Fruit fly (Drosophila melanogaster): ENCODE measurements around the gene CG15747.

CG15747 gene

dm6 chrX:13383770-13384169, 45.7 kb downstream of the CG15747 start (continued):
- TF ChIP-seq CG32772 (GFP tag; IDR thresholded peaks at IDR 0.05) (peak; percentile 38; the same call in 1 of the 2 replicates), Usf (GFP tag; optimal IDR thresholded peaks at IDR 0.05) (no peak), CG7928 (GFP tag; optimal IDR thresholded peaks at IDR 0.05) (peak; percentile 8), slbo (GFP tag; IDR thresholded peaks at IDR 0.05) (peak; percentile 81), CG17359 (tag; optimal IDR thresholded peaks at IDR 0.05) (no peak), CG31441 (GFP tag; IDR thresholded peaks at IDR 0.05) (no peak), Atf6 (GFP tag; IDR thresholded peaks at IDR 0.05) (peak; percentile 62), MTF-1 (GFP tag; optimal IDR thresholded peaks at IDR 0.05; ENCODE audit: borderline replicate concordance) (peak; percentile 44), exex (tag; optimal IDR thresholded peaks at IDR 0.05) (peak; percentile 20), Side (GFP tag; optimal IDR thresholded peaks at IDR 0.05) (peak; percentile 57), CG11093 (GFP tag; IDR thresholded peaks at IDR 0.05) (no peak), tin (GFP tag; optimal IDR thresholded peaks at IDR 0.05) (peak; percentile 46), odd (GFP tag; optimal IDR thresholded peaks at IDR 0.05) (peak; percentile 11), CG3281 (GFP tag; optimal IDR thresholded peaks at IDR 0.05) (peak; percentile 41), CG4730 (GFP tag; IDR thresholded peaks at IDR 0.05) (peak; percentile 40; the same call in 1 of the 2 replicates), Taf1 (GFP tag; IDR thresholded peaks at IDR 0.05) (peak; percentile 43; the same call in 1 of the 2 replicates), Tbp (GFP tag; optimal IDR thresholded peaks at IDR 0.05) (no peak), CG18619 (GFP tag; optimal IDR thresholded peaks at IDR 0.05) (peak; percentile 12), CG3065 (GFP tag; optimal IDR thresholded peaks at IDR 0.05) (peak; percentile 31), CG10267 (tag; optimal IDR thresholded peaks at IDR 0.05) (peak; percentile 19), CG17829 (tag; optimal IDR thresholded peaks at IDR 0.05) (peak; percentile 17), CG15011 (GFP tag; optimal IDR thresholded peaks at IDR 0.05) (no peak), psq (GFP tag; optimal IDR thresholded peaks at IDR 0.05) (no peak), CG1529 (GFP tag; optimal IDR thresholded peaks at IDR 0.05) (peak; percentile 3), fru (optimal IDR thresholded peaks at IDR 0.05) (no peak), CG17912 (GFP tag; optimal IDR thresholded peaks at IDR 0.05) (peak; percentile 79), CG18262 (tag; optimal IDR thresholded peaks at IDR 0.05) (peak; percentile 19), CG4854 (GFP tag; optimal IDR thresholded peaks at IDR 0.05) (peak; percentile 14), CG8765 (GFP tag; IDR thresholded peaks at IDR 0.05) (no peak), Spps (tag; optimal IDR thresholded peaks at IDR 0.05) (no peak), pan (optimal IDR thresholded peaks at IDR 0.05) (no peak), pan (GFP tag; optimal IDR thresholded peaks at IDR 0.05 in 1 of 2, IDR thresholded peaks at IDR 0.05 in 1 of 2) (peak in 1 of 2 experiments; percentile 63), Bgb (GFP tag; IDR thresholded peaks at IDR 0.05; ENCODE audit: partially characterized antibody) (peak; percentile 41; the same call in 1 of the 2 replicates), eyg (GFP tag; optimal IDR thresholded peaks at IDR 0.05) (no peak), cwo (GFP tag; optimal IDR thresholded peaks at IDR 0.05) (peak; percentile 40), ranshi (GFP tag; IDR thresholded peaks at IDR 0.05) (0 out of 2 replicates have a peak, but pooled peaks have one; percentile 29), ken (GFP tag; IDR thresholded peaks at IDR 0.05) (peak; percentile 62; the same call in 2 of the 3 replicates), al (GFP tag; IDR thresholded peaks at IDR 0.05) (peak; percentile 43), CG7357 (GFP tag; IDR thresholded peaks at IDR 0.05) (no peak), sd (tag; optimal IDR thresholded peaks at IDR 0.05) (no peak), CG12769 (tag; optimal IDR thresholded peaks at IDR 0.05) (peak; percentile 70), CG4820 (GFP tag; optimal IDR thresholded peaks at IDR 0.05) (no peak), Fer2 (tag; optimal IDR thresholded peaks at IDR 0.05) (no peak), CG11398 (GFP tag; optimal IDR thresholded peaks at IDR 0.05) (peak; percentile 17), HLH54F (GFP tag; optimal IDR thresholded peaks at IDR 0.05) (peak; percentile 63), CG10654 (GFP tag; optimal IDR thresholded peaks at IDR 0.05) (peak; percentile 27), CG11085 (GFP tag; IDR thresholded peaks at IDR 0.05) (no peak), br (optimal IDR thresholded peaks at IDR 0.05) (no peak), nmo (GFP tag; optimal IDR thresholded peaks at IDR 0.05) (peak; percentile 15), dm (GFP tag; optimal IDR thresholded peaks at IDR 0.05) (peak; percentile 40), Jarid2 (GFP tag; optimal IDR thresholded peaks at IDR 0.05) (no peak), Deaf1 (tag; optimal IDR thresholded peaks at IDR 0.05) (peak; percentile 18), hth (optimal IDR thresholded peaks at IDR 0.05) (no peak)
